Worm (Caenorhabditis elegans) whole organism, young adult: ENCODE data around the gene R12A1.3.

Experiments used
- K12H6.12 ChIP-seq: fragments of 200-800 bp; sonication (Bioruptor generic); optimal IDR thresholded peaks from 2 replicates; lab custom pipeline; 2018; ENCODE audit warnings: mild to moderate bottlenecking, missing genetic modification characterization, missing compliant biosample characterization
- ZK185.1 ChIP-seq: sonication (generic microtip); optimal IDR thresholded peaks from 2 replicates; lab custom pipeline; 2016; ENCODE audit warnings: mild to moderate bottlenecking, missing genetic modification characterization, missing compliant biosample characterization; ENCODE audit not compliant: poor library complexity, severe bottlenecking
- gei-17 ChIP-seq: fragments of 200-800 bp; sonication (Bioruptor generic); optimal IDR thresholded peaks from 2 replicates; lab custom pipeline; 2018; ENCODE audit warnings: mild to moderate bottlenecking, missing genetic modification characterization, missing compliant biosample characterization
- pha-4 ChIP-seq: fragments of 150-350 bp; sonication (generic microtip); optimal IDR thresholded peaks from 2 replicates; lab custom pipeline; 2014; ENCODE audit warnings: missing biosample characterization, missing genetic modification reagents, missing genetic modification characterization
- rcor-1 ChIP-seq: fragments of 200-800 bp; sonication (Bioruptor generic); IDR thresholded peaks from 2 replicates; pipeline ENCODE4 v1.3.6; 2022; ENCODE audit warnings: missing genetic modification reagents, missing genetic modification characterization, missing compliant biosample characterization
- tbp1 ChIP-seq: fragments of 200-800 bp; sonication (Bioruptor generic); optimal IDR thresholded peaks from 2 replicates; lab custom pipeline; 2018; ENCODE audit warnings: mild to moderate bottlenecking, missing genetic modification characterization, missing compliant biosample characterization

DNA sequence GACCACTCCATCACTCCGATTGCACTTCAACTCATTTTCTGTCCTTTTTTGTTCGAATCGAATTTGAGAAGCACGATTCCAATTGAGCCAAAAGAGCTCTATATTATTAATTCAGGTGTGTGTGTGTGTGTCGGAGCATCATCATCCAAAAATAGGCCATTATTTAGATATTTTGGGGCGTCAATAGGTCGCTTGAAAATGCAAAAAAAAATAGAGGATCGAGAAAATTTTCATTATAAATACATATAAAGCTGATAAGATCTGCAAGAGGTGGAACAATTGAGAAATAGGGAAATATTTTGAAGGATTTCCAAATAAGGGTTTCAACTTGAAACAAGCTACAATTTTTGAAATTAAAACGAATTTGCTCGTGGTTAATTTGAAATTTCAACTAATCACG is 32.7 kb downstream of the R12A1.3 start, which contains the start of gene Y75B7AR.1:
- no peak for TF ChIP-seq ZK185.1 (tag; lab: Kevin White, UChicago)
- TF ChIP-seq pha-4 (tag; lab: Kevin White, UChicago): no peak
- no peak for TF ChIP-seq gei-17 (GFP tag; lab: Kevin White, UChicago)
- TF ChIP-seq K12H6.12 (tag; lab: Kevin White, UChicago): no peak
- no peak for TF ChIP-seq tbp1 (GFP tag; lab: Kevin White, UChicago)
- no peak for TF ChIP-seq rcor-1
